Worm (Caenorhabditis elegans): ENCODE measurements around the gene ssp-35.

DNA sequence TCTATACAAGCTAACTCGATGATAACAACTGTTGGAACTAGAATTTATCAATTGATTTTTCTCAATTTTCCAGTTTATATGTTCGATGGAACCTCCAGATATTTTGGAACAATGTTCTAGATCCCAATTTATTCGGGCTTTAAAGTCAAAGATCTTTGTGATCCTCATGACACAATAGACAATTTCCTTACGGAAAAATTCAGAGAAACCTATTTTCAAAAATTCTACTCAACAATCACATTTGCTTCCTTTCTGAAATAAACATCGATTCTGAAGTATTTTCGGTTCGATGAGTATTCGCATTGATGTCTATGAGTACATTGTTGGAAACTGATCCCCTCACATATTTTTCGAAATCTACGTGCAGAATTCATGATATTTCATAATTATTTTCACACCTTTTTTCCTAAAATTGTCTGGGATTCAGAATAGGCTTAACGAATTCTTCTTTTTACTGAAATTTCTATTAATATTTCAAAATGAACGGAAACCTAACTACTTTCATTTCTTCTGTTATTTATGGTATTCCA is 43.5 kb upstream of the ssp-35 start, which contains the start of gene srg-45:
- no peak for TF ChIP-seq aly-1 (tag; optimal IDR thresholded peaks at IDR 0.05)
- TF ChIP-seq tbx-37 (GFP tag; conservative IDR thresholded peaks at IDR 0.05) = no peak
- no peak for TF ChIP-seq ceh-36 (tag; optimal IDR thresholded peaks at IDR 0.05)
- no peak for TF ChIP-seq flt-1 (GFP tag; IDR thresholded peaks at IDR 0.05)
- no peak for TF ChIP-seq ama-1 (optimal IDR thresholded peaks at IDR 0.05)
- no peak for TF ChIP-seq sea-1 (GFP tag; conservative IDR thresholded peaks at IDR 0.05)
